Worm (Caenorhabditis elegans) whole organism, late embryonic: ENCODE results near the gene C14F11.7.

Source experiments
- ama-1 ChIP-seq: fragments of 150-350 bp; optimal IDR thresholded peaks from 2 replicates; lab custom pipeline; 2014
- ceh-24 ChIP-seq: sonication (generic microtip); optimal IDR thresholded peaks from 2 replicates; lab custom pipeline; 2016; ENCODE audit warnings: mild to moderate bottlenecking, missing genetic modification characterization, missing compliant biosample characterization
- ceh-45 ChIP-seq: fragments of 200-800 bp; sonication (Bioruptor generic); IDR thresholded peaks from 2 replicates; pipeline ENCODE4 v1.3.6; 2022; ENCODE audit warnings: missing genetic modification reagents, missing genetic modification characterization, missing compliant biosample characterization
- che-1 ChIP-seq: sonication (generic microtip); optimal IDR thresholded peaks from 2 replicates; lab custom pipeline; 2016; ENCODE audit warnings: mild to moderate bottlenecking, missing genetic modification characterization, missing compliant biosample characterization
- pha-4 ChIP-seq: fragments of 150-350 bp; optimal IDR thresholded peaks from 2 replicates; lab custom pipeline; 2018; ENCODE audit warnings: missing biosample characterization, missing genetic modification reagents, missing genetic modification characterization

ce11 chrX:6240640-6241033, 32.3 kb upstream of the C14F11.7 start, which contains the start of gene got-2.2:
- no peak for TF ChIP-seq ceh-45 (GFP tag; lab: Robert Waterston, UW)
- no peak for TF ChIP-seq ceh-24
- no peak for TF ChIP-seq ama-1 (lab: Kevin White, UChicago)
- no peak for TF ChIP-seq che-1 (tag; lab: Kevin White, UChicago)
- no peak for TF ChIP-seq pha-4 (tag; lab: Kevin White, UChicago)
